Worm (Caenorhabditis elegans) whole organism, late embryonic: ENCODE measurements around the gene Y38H6C.23.
"Not testable (repeated sequence)": the region's sequence is repeated elsewhere in the genome, so short reads cannot be mapped to it uniquely, and the experiment has no call there.

Experiments used
- C38D4.7 ChIP-seq: fragments of 200-800 bp; sonication (Bioruptor generic); optimal IDR thresholded peaks from 2 replicates; lab custom pipeline; 2018; ENCODE audit warnings: mild to moderate bottlenecking, missing genetic modification characterization, moderate library complexity, missing compliant biosample characterization
- T23F11.4 ChIP-seq: fragments of 200-800 bp; sonication (Bioruptor generic); optimal IDR thresholded peaks from 2 replicates; lab custom pipeline; 2018; ENCODE audit warnings: mild to moderate bottlenecking, missing genetic modification characterization, missing compliant biosample characterization
- Y22D7AL.16 ChIP-seq: sonication (generic microtip); optimal IDR thresholded peaks from 2 replicates; lab custom pipeline; 2016; ENCODE audit warnings: missing genetic modification characterization, missing compliant biosample characterization
- ama-1 ChIP-seq: fragments of 150-350 bp; optimal IDR thresholded peaks from 2 replicates; lab custom pipeline; 2014
- ceh-18 ChIP-seq: sonication (generic microtip); optimal IDR thresholded peaks from 2 replicates; lab custom pipeline; 2016; ENCODE audit warnings: missing genetic modification characterization, missing compliant biosample characterization
- ceh-19 ChIP-seq: fragments of 200-800 bp; sonication (Bioruptor generic); optimal IDR thresholded peaks from 2 replicates; lab custom pipeline; 2018; ENCODE audit warnings: mild to moderate bottlenecking, missing genetic modification characterization, missing compliant biosample characterization
- ceh-22 ChIP-seq: sonication (generic microtip); optimal IDR thresholded peaks from 2 replicates; lab custom pipeline; 2017; ENCODE audit warnings: missing biosample characterization, missing genetic modification characterization
- ceh-24 ChIP-seq: sonication (generic microtip); optimal IDR thresholded peaks from 2 replicates; lab custom pipeline; 2016; ENCODE audit warnings: mild to moderate bottlenecking, missing genetic modification characterization, missing compliant biosample characterization
- ceh-30 ChIP-seq: fragments of 150-350 bp; optimal IDR thresholded peaks from 2 replicates; lab custom pipeline; 2014; ENCODE audit warnings: missing biosample characterization, missing genetic modification characterization
- ceh-31 ChIP-seq: sonication (generic microtip); optimal IDR thresholded peaks from 2 replicates; lab custom pipeline; 2016; ENCODE audit warnings: missing genetic modification characterization, missing compliant biosample characterization
- che-1 ChIP-seq: sonication (generic microtip); optimal IDR thresholded peaks from 2 replicates; lab custom pipeline; 2016; ENCODE audit warnings: mild to moderate bottlenecking, missing genetic modification characterization, missing compliant biosample characterization
- dve-1 ChIP-seq: sonication (generic microtip); optimal IDR thresholded peaks from 2 replicates; lab custom pipeline; 2017; ENCODE audit warnings: antibody characterized with exemption, mild to moderate bottlenecking, missing genetic modification characterization, missing compliant biosample characterization
- elt-2 ChIP-seq: sonication (generic microtip); optimal IDR thresholded peaks from 2 replicates; lab custom pipeline; 2016; ENCODE audit warnings: missing genetic modification reagents, missing genetic modification characterization, missing compliant biosample characterization
- ets-4 ChIP-seq: sonication (generic microtip); optimal IDR thresholded peaks from 2 replicates; lab custom pipeline; 2016; ENCODE audit warnings: missing genetic modification characterization, missing compliant biosample characterization
- eyg-1 ChIP-seq: sonication (generic microtip); optimal IDR thresholded peaks from 2 replicates; lab custom pipeline; 2016; ENCODE audit warnings: missing genotype, missing genetic modification characterization, missing compliant biosample characterization
- fkh-10 ChIP-seq: fragments of 150-350 bp; optimal IDR thresholded peaks from 2 replicates; lab custom pipeline; 2014; ENCODE audit warnings: missing biosample characterization, missing genetic modification reagents, missing genetic modification characterization
- gmeb-2 ChIP-seq: sonication (generic microtip); optimal IDR thresholded peaks from 2 replicates; lab custom pipeline; 2016; ENCODE audit warnings: missing genetic modification characterization, inconsistent platforms, missing compliant biosample characterization
- hlh-13 ChIP-seq: fragments of 200-800 bp; sonication (Bioruptor generic); optimal IDR thresholded peaks from 2 replicates; lab custom pipeline; 2018; ENCODE audit warnings: mild to moderate bottlenecking, missing genetic modification characterization, missing compliant biosample characterization
- hlh-8 ChIP-seq: sonication (generic microtip); optimal IDR thresholded peaks from 2 replicates; lab custom pipeline; 2016; ENCODE audit warnings: missing genotype, missing genetic modification characterization, missing compliant biosample characterization
- lim-6 ChIP-seq: sonication (generic microtip); optimal IDR thresholded peaks from 2 replicates; lab custom pipeline; 2016; ENCODE audit warnings: missing genetic modification characterization, missing compliant biosample characterization
- lin-11 ChIP-seq: fragments of 200-800 bp; sonication (Bioruptor generic); optimal IDR thresholded peaks from 2 replicates; lab custom pipeline; 2018; ENCODE audit warnings: mild to moderate bottlenecking, missing genetic modification characterization, missing compliant biosample characterization
- mec-3 ChIP-seq: sonication (generic microtip); optimal IDR thresholded peaks from 2 replicates; lab custom pipeline; 2016; ENCODE audit warnings: borderline replicate concordance, missing genetic modification characterization, missing compliant biosample characterization
- nhr-11 ChIP-seq: fragments of 150-350 bp; optimal IDR thresholded peaks from 2 replicates; lab custom pipeline; 2014; ENCODE audit warnings: missing biosample characterization, missing genetic modification characterization
- npax-4 ChIP-seq: sonication (generic microtip); optimal IDR thresholded peaks from 2 replicates; lab custom pipeline; 2016; ENCODE audit warnings: missing genetic modification characterization, missing compliant biosample characterization
- pag-3 ChIP-seq: sonication (generic microtip); optimal IDR thresholded peaks from 2 replicates; lab custom pipeline; 2016; ENCODE audit warnings: missing compliant biosample characterization, missing genetic modification characterization, borderline replicate concordance
- pat-9 ChIP-seq: fragments of 200-800 bp; sonication (Bioruptor generic); optimal IDR thresholded peaks from 2 replicates; lab custom pipeline; 2018; ENCODE audit warnings: mild to moderate bottlenecking, missing genetic modification characterization, moderate library complexity, missing compliant biosample characterization
- pax-1 ChIP-seq: fragments of 150-350 bp; optimal IDR thresholded peaks from 2 replicates; lab custom pipeline; 2014; ENCODE audit warnings: missing biosample characterization, missing genetic modification characterization
- pha-2 ChIP-seq: sonication (generic microtip); optimal IDR thresholded peaks from 2 replicates; lab custom pipeline; 2017; ENCODE audit warnings: mild to moderate bottlenecking, missing genetic modification characterization, missing compliant biosample characterization
- pha-4 ChIP-seq: fragments of 150-350 bp; optimal IDR thresholded peaks from 2 replicates; lab custom pipeline; 2018; ENCODE audit warnings: missing biosample characterization, missing genetic modification reagents, missing genetic modification characterization
- pros-1 ChIP-seq: fragments of 150-350 bp; optimal IDR thresholded peaks from 2 replicates; lab custom pipeline; 2014; ENCODE audit warnings: missing biosample characterization, missing genetic modification reagents, missing genetic modification characterization
- sdc-2 ChIP-seq: sonication (generic microtip); optimal IDR thresholded peaks from 2 replicates; lab custom pipeline; 2016; ENCODE audit warnings: missing genotype, missing genetic modification characterization, missing compliant biosample characterization
- sox-2 ChIP-seq: fragments of 200-800 bp; sonication (Bioruptor generic); IDR thresholded peaks from 2 replicates; pipeline ENCODE4 v1.3.6; 2022; ENCODE audit warnings: missing genetic modification reagents, missing genetic modification characterization, missing compliant biosample characterization
- unc-3 ChIP-seq, 2 experiments: fragments of 200-800 bp in 1 of 2; sonication (Bioruptor generic) in 1 of 2; sonication (generic microtip) in 1 of 2; conservative IDR thresholded peaks in 1 of 2; optimal IDR thresholded peaks in 1 of 2; 2 replicates each; pipeline versions ENCODE4 v1.3.6 to Lab custom; 2016 to 2022; ENCODE audit warnings: missing compliant biosample characterization in 2 of 2, missing genetic modification characterization in 2 of 2, missing genetic modification reagents in 1 of 2
- unc-42 ChIP-seq: sonication (generic microtip); optimal IDR thresholded peaks from 2 replicates; lab custom pipeline; 2016; ENCODE audit warnings: missing genotype, missing genetic modification characterization, missing compliant biosample characterization
- unc-86 ChIP-seq: sonication (generic microtip); optimal IDR thresholded peaks from 2 replicates; lab custom pipeline; 2016; ENCODE audit warnings: missing genetic modification characterization, missing compliant biosample characterization

The Y38H6C.23 gene

ce11 chrV:20568995-20569394, 12.8 kb upstream of the Y38H6C.23 start, which contains the start of gene F26F2.4:
TSS of gene F26F2.4 (plus strand) at chrV:20569295.
- TF ChIP-seq ceh-30 (tag; lab: Kevin White, UChicago); unc-3 (GFP tag; conservative IDR thresholded peaks at IDR 0.05; lab: Robert Waterston, UW); unc-3 (tag; optimal IDR thresholded peaks at IDR 0.05; lab: Kevin White, UChicago); pat-9 (tag; lab: Kevin White, UChicago): not testable (repeated sequence)

ce11 chrV:20566454-20566853, 10.3 kb upstream of the Y38H6C.23 start, which contains the start of gene F26F2.3:
TSS of gene F26F2.3 (minus strand) at chrV:20566554.
- TF ChIP-seq ceh-30 (tag; lab: Kevin White, UChicago) (no peak), fkh-10 (no peak), ceh-18 (tag; lab: Kevin White, UChicago) (no peak), pha-4 (tag; lab: Kevin White, UChicago) (no peak), pha-2 (no peak), lin-11 (tag; lab: Kevin White, UChicago) (no peak), C38D4.7 (no peak), pax-1 (tag; lab: Kevin White, UChicago) (no peak), mec-3 (tag; lab: Kevin White, UChicago) (no peak), hlh-8 (no peak), Y22D7AL.16 (tag; lab: Kevin White, UChicago) (no peak), gmeb-2 (tag; lab: Kevin White, UChicago) (no peak), elt-2 (tag; lab: Kevin White, UChicago) (no peak), unc-42 (tag; lab: Kevin White, UChicago) (no peak), ceh-24 (tag; lab: Kevin White, UChicago) (no peak), unc-3 (GFP tag; conservative IDR thresholded peaks at IDR 0.05; lab: Robert Waterston, UW) (no peak), unc-3 (tag; optimal IDR thresholded peaks at IDR 0.05; lab: Kevin White, UChicago) (no peak), hlh-13 (GFP tag; lab: Kevin White, UChicago) (no peak)
- TF ChIP-seq, all 69 proteins: peak for 0

ce11 chrV:20564054-20564453, 7.9 kb upstream of the Y38H6C.23 start, which contains the start of gene F26F2.13:
TSS of gene F26F2.13 (plus strand) at chrV:20564354.
- TF ChIP-seq sdc-2, pag-3, lim-6 (tag; lab: Kevin White, UChicago): not testable (repeated sequence)
- TF ChIP-seq, all 69 proteins: peak for 0; not testable (repeated sequence) for 69

- TF ChIP-seq T23F11.4 (GFP tag; lab: Kevin White, UChicago) (no peak), pag-3 (tag; lab: Kevin White, UChicago) (no peak), unc-86 (no peak), ceh-19 (GFP tag; lab: Kevin White, UChicago) (no peak), ceh-31 (tag; lab: Kevin White, UChicago) (no peak), nhr-11 (tag; lab: Kevin White, UChicago) (no peak), dve-1 (no peak), ceh-22 (tag; lab: Kevin White, UChicago) (no peak), sox-2 (GFP tag; lab: Robert Waterston, UW) (no peak), elt-2 (tag; lab: Kevin White, UChicago) (no peak), ceh-24 (tag; lab: Kevin White, UChicago) (no peak), mec-3 (tag; lab: Kevin White, UChicago) (no peak), pha-2 (no peak), ama-1 (lab: Kevin White, UChicago) (no peak), eyg-1 (no peak), npax-4 (tag; lab: Kevin White, UChicago) (no peak), che-1 (tag; lab: Kevin White, UChicago) (no peak), ets-4 (tag; lab: Kevin White, UChicago) (no peak), pros-1 (tag; lab: Kevin White, UChicago) (no peak)
Measured at ce11 chrV:20561795-20562194, 5.6 kb upstream of the Y38H6C.23 start, which contains the start of gene F26F2.1. TSS of gene F26F2.1 (minus strand) at chrV:20561895.
